Fruit fly (Drosophila melanogaster): Measurements from ENCODE around the gene cyr.

The cyr gene

dm6 chrX:8170166-8170565 is 34.7 kb upstream of the cyr start, which contains the start of gene CG2278:
Gene CG2278, minus strand, starts transcription at chrX:8170266.
- TF ChIP-seq acj6 (GFP tag; optimal IDR thresholded peaks at IDR 0.05) (no peak), Smox (GFP tag; optimal IDR thresholded peaks at IDR 0.05) (no peak), OdsH (GFP tag; optimal IDR thresholded peaks at IDR 0.05) (no peak), Eip75B (GFP tag; optimal IDR thresholded peaks at IDR 0.05) (no peak), salr (GFP tag; optimal IDR thresholded peaks at IDR 0.05) (no peak), CG9139 (GFP tag; optimal IDR thresholded peaks at IDR 0.05) (no peak)

- no peak for TF ChIP-seq CG15336 (GFP tag; IDR thresholded peaks at IDR 0.05)
- no peak for TF ChIP-seq fd85E (GFP tag; optimal IDR thresholded peaks at IDR 0.05)
- TF ChIP-seq Lpt (GFP tag; optimal IDR thresholded peaks at IDR 0.05): no peak
- no peak for TF ChIP-seq CG31627 (GFP tag; optimal IDR thresholded peaks at IDR 0.05)
- no peak for TF ChIP-seq salr (GFP tag; optimal IDR thresholded peaks at IDR 0.05)
- no peak for TF ChIP-seq Sox15 (GFP tag; optimal IDR thresholded peaks at IDR 0.05)
- TF ChIP-seq Ets21C (GFP tag; optimal IDR thresholded peaks at IDR 0.05): no peak
- TF ChIP-seq Hr39 (GFP tag; optimal IDR thresholded peaks at IDR 0.05): no peak
- no peak for TF ChIP-seq Eip75B (GFP tag; optimal IDR thresholded peaks at IDR 0.05)
- no peak for TF ChIP-seq Hr4 (GFP tag; optimal IDR thresholded peaks at IDR 0.05)
- no peak for TF ChIP-seq cyc (GFP tag; optimal IDR thresholded peaks at IDR 0.05)
- no peak for TF ChIP-seq fkh (GFP tag; optimal IDR thresholded peaks at IDR 0.05)
- no peak for TF ChIP-seq CG16779 (tag; optimal IDR thresholded peaks at IDR 0.05)
- TF ChIP-seq spab (GFP tag; optimal IDR thresholded peaks at IDR 0.05): no peak
- TF ChIP-seq CG8319 (GFP tag; optimal IDR thresholded peaks at IDR 0.05): no peak
- TF ChIP-seq CG9139 (GFP tag; optimal IDR thresholded peaks at IDR 0.05): no peak
- TF ChIP-seq Sox14 (GFP tag; optimal IDR thresholded peaks at IDR 0.05): no peak
- TF ChIP-seq dac (GFP tag; optimal IDR thresholded peaks at IDR 0.05): no peak
- no peak for TF ChIP-seq fd59A (GFP tag; optimal IDR thresholded peaks at IDR 0.05)
- no peak for TF ChIP-seq esn (GFP tag; optimal IDR thresholded peaks at IDR 0.05)
These were observed 30.1 kb upstream of the cyr start, which contains the start of gene Or7a for dm6 chrX:8165608-8166007. Gene Or7a, minus strand, starts transcription at chrX:8165708.

- peak; percentile 46; the same call in 1 of the 3 replicates for TF ChIP-seq CG6163 (GFP tag; IDR thresholded peaks at IDR 0.05)
- no peak for TF ChIP-seq CG31627 (GFP tag; optimal IDR thresholded peaks at IDR 0.05)
- peak; percentile 14 for TF ChIP-seq CG10631 (GFP tag; optimal IDR thresholded peaks at IDR 0.05)
- TF ChIP-seq Hr39 (GFP tag; optimal IDR thresholded peaks at IDR 0.05): no peak
- no peak for TF ChIP-seq CG10669 (GFP tag; optimal IDR thresholded peaks at IDR 0.05)
- TF ChIP-seq CG7368 (GFP tag; optimal IDR thresholded peaks at IDR 0.05): no peak
- TF ChIP-seq acj6 (GFP tag; optimal IDR thresholded peaks at IDR 0.05): peak; percentile 8
- no peak for TF ChIP-seq cyc (GFP tag; optimal IDR thresholded peaks at IDR 0.05)
- TF ChIP-seq CG6854 (GFP tag; optimal IDR thresholded peaks at IDR 0.05): no peak
- no peak for TF ChIP-seq CG34406 (GFP tag; optimal IDR thresholded peaks at IDR 0.05)
- peak; percentile 74 for TF ChIP-seq CG15336 (GFP tag; IDR thresholded peaks at IDR 0.05)
- TF ChIP-seq achi (GFP tag; optimal IDR thresholded peaks at IDR 0.05): peak; percentile 23
- peak; percentile 14 for TF ChIP-seq CG3919 (GFP tag; optimal IDR thresholded peaks at IDR 0.05)
- TF ChIP-seq salr (GFP tag; optimal IDR thresholded peaks at IDR 0.05): peak in 1 of 2 experiments; percentile 2
- TF ChIP-seq Ets96B (tag; optimal IDR thresholded peaks at IDR 0.05): no peak
- TF ChIP-seq CG8119 (GFP tag; IDR thresholded peaks at IDR 0.05): peak; percentile 63; the same call in 2 of the 3 replicates
- peak; percentile 74 for TF ChIP-seq CG32006 (GFP tag; optimal IDR thresholded peaks at IDR 0.05)
- TF ChIP-seq Sox15 (GFP tag; optimal IDR thresholded peaks at IDR 0.05): no peak
- peak; percentile 60 for TF ChIP-seq CG6276 (GFP tag; optimal IDR thresholded peaks at IDR 0.05)
- TF ChIP-seq Lpt (GFP tag; optimal IDR thresholded peaks at IDR 0.05): peak; percentile 20
- peak; percentile 2 for TF ChIP-seq svp (GFP tag)
- no peak for TF ChIP-seq CG8319 (GFP tag; optimal IDR thresholded peaks at IDR 0.05)
- TF ChIP-seq Hr4 (GFP tag; optimal IDR thresholded peaks at IDR 0.05): peak; percentile 12
- peak; percentile 1 for TF ChIP-seq pdm3 (GFP tag; optimal IDR thresholded peaks at IDR 0.05)
- no peak for TF ChIP-seq Sox14 (GFP tag; optimal IDR thresholded peaks at IDR 0.05)
- TF ChIP-seq Gug (GFP tag; IDR thresholded peaks at IDR 0.05): peak; percentile 31; the same call in 1 of the 2 replicates
- peak; percentile 39 for TF ChIP-seq CG4318 (GFP tag; optimal IDR thresholded peaks at IDR 0.05)
- peak; percentile 68; the same call in 2 of the 3 replicates for TF ChIP-seq eg (GFP tag; IDR thresholded peaks at IDR 0.05)
- peak; percentile 73 for TF ChIP-seq Eip78C (GFP tag)
These were observed 27.9 kb upstream of the cyr start for dm6 chrX:8163452-8163851.

Measured in whole organism, prepupa.